Fruit fly (Drosophila melanogaster): ENCODE results near the gene CG7879.

DNA sequence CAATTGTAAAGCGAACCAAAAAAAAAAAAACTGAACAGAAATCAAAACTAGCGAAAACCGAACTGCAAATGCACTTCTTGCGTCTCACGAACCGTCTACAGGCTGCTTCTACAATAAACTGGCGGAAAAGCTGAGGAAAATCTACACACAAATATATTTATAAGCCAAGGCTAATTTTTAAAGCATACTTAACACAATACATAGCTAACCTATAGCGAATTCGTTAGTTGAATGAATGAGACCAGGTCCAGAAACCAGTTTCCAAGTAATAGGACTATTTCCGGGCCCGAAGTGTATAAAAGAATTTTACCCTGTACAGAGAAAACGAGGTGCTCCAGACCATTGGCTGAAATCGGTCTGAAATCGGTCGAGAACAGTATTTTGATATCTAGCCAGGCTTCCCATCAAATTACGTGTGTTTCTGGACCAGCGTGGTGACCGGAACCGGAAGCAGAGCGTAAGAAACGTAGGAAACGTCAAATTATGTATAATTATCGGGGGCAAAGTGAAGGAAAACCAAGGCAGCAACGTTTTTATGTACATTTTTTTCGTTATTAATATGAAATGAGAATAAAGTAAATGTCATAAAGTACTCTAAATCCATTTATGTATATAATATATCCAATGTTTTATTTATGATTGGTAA is 7.4 kb upstream of the CG7879 start:
- TF ChIP-seq lola (GFP tag; optimal IDR thresholded peaks at IDR 0.05) (no peak), psq (GFP tag; optimal IDR thresholded peaks at IDR 0.05) (no peak), dsf (GFP tag; optimal IDR thresholded peaks at IDR 0.05; ENCODE audit: borderline replicate concordance) (no peak), Rel (GFP tag; optimal IDR thresholded peaks at IDR 0.05) (no peak), Rel (tag; optimal IDR thresholded peaks at IDR 0.05) (no peak), pan (optimal IDR thresholded peaks at IDR 0.05) (no peak), woc (GFP tag; optimal IDR thresholded peaks at IDR 0.05) (no peak), sage (GFP tag; optimal IDR thresholded peaks at IDR 0.05) (no peak)

Data from whole organism, wandering third instar larva.